Worm (Caenorhabditis elegans) whole organism, young adult: Measurements from ENCODE around the gene Y54G2A.18.
A peak's percentile ranks its signal among the peaks of the same experiment; 100 is the strongest.

ENCODE experiments used
- B0261.1 ChIP-seq: sonication (generic microtip); optimal IDR thresholded peaks from 2 replicates; lab custom pipeline; 2016; ENCODE audit warnings: mild to moderate bottlenecking, missing genetic modification characterization, moderate library complexity, missing compliant biosample characterization
- B0336.3 ChIP-seq: fragments of 200-800 bp; sonication (Bioruptor generic); IDR thresholded peaks from 2 replicates; pipeline ENCODE4 v1.3.6; 2022; ENCODE audit warnings: missing genetic modification characterization, missing compliant biosample characterization
- C06A6.2 ChIP-seq: fragments of 200-800 bp; sonication (Bioruptor generic); conservative IDR thresholded peaks from 2 replicates; pipeline ENCODE4 v1.3.6; 2022; ENCODE audit warnings: missing genetic modification characterization, missing compliant biosample characterization
- F33H1.4 ChIP-seq: fragments of 200-800 bp; sonication (Bioruptor generic); IDR thresholded peaks from 2 replicates; pipeline ENCODE4 v1.3.6; 2022; ENCODE audit warnings: missing genetic modification reagents, missing genetic modification characterization, missing compliant biosample characterization
- F55B11.4 ChIP-seq: sonication (generic microtip); optimal IDR thresholded peaks from 2 replicates; lab custom pipeline; 2016; ENCODE audit warnings: missing compliant biosample characterization, missing genetic modification characterization, borderline replicate concordance; ENCODE audit not compliant: insufficient read depth
- F57A8.1 ChIP-seq: fragments of 200-800 bp; sonication (Bioruptor generic); optimal IDR thresholded peaks from 2 replicates; lab custom pipeline; 2018; ENCODE audit warnings: mild to moderate bottlenecking, missing genetic modification characterization, moderate library complexity, missing compliant biosample characterization
- Y53G8AR.9 ChIP-seq: fragments of 200-800 bp; sonication (Bioruptor generic); conservative IDR thresholded peaks from 2 replicates; pipeline ENCODE4 v1.3.6; 2022; ENCODE audit warnings: missing genetic modification reagents, missing genetic modification characterization, missing compliant biosample characterization
- Y56A3A.18 ChIP-seq: fragments of 200-800 bp; sonication (Bioruptor generic); IDR thresholded peaks from 2 replicates; pipeline ENCODE4 v1.3.6; 2022; ENCODE audit warnings: missing genetic modification reagents, missing genetic modification characterization, missing compliant biosample characterization
- aptf-2 ChIP-seq: fragments of 200-800 bp; sonication (Bioruptor generic); conservative IDR thresholded peaks from 2 replicates; pipeline ENCODE4 v1.3.6; 2022; ENCODE audit warnings: missing genetic modification reagents, missing genetic modification characterization, missing compliant biosample characterization
- aptf-3 ChIP-seq: fragments of 200-800 bp; sonication (Bioruptor generic); IDR thresholded peaks from 2 replicates; pipeline ENCODE4 v1.3.6; 2022; ENCODE audit warnings: missing genetic modification characterization, missing compliant biosample characterization
- atf-7 ChIP-seq: sonication (generic microtip); optimal IDR thresholded peaks from 2 replicates; lab custom pipeline; 2017; ENCODE audit warnings: mild to moderate bottlenecking, missing genetic modification characterization, missing compliant biosample characterization
- athp-1 ChIP-seq: sonication (generic microtip); optimal IDR thresholded peaks from 2 replicates; lab custom pipeline; 2017; ENCODE audit warnings: mild to moderate bottlenecking, missing genetic modification characterization, missing compliant biosample characterization
- attf-3 ChIP-seq: fragments of 200-800 bp; sonication (Bioruptor generic); conservative IDR thresholded peaks from 2 replicates; pipeline ENCODE4 v1.3.6; 2022; ENCODE audit warnings: missing genetic modification reagents, missing genetic modification characterization, missing compliant biosample characterization
- attf-6 ChIP-seq: fragments of 200-800 bp; sonication (Bioruptor generic); IDR thresholded peaks from 2 replicates; pipeline ENCODE4 v1.3.6; 2022; ENCODE audit warnings: missing genetic modification reagents, missing genetic modification characterization, missing compliant biosample characterization
- ccch-3 ChIP-seq: fragments of 200-800 bp; sonication (Bioruptor generic); optimal IDR thresholded peaks from 2 replicates; lab custom pipeline; 2018; ENCODE audit warnings: mild to moderate bottlenecking, missing genetic modification characterization, missing compliant biosample characterization
- ceh-100 ChIP-seq: fragments of 200-800 bp; sonication (Bioruptor generic); IDR thresholded peaks from 2 replicates; pipeline ENCODE4 v1.3.6; 2022; ENCODE audit warnings: missing genetic modification reagents, missing genetic modification characterization, missing compliant biosample characterization
- ceh-40 ChIP-seq: fragments of 200-800 bp; sonication (Bioruptor generic); IDR thresholded peaks from 2 replicates; pipeline ENCODE4 v1.3.6; 2022; ENCODE audit warnings: missing genetic modification characterization, missing compliant biosample characterization
- ceh-79 ChIP-seq: sonication (generic microtip); optimal IDR thresholded peaks from 2 replicates; lab custom pipeline; 2017; ENCODE audit warnings: mild to moderate bottlenecking, missing genetic modification characterization, missing compliant biosample characterization
- ceh-91 ChIP-seq: fragments of 200-800 bp; sonication (Bioruptor generic); IDR thresholded peaks from 2 replicates; pipeline ENCODE4 v1.3.6; 2022; ENCODE audit warnings: missing genetic modification reagents, missing genetic modification characterization, missing compliant biosample characterization
- chd-7 ChIP-seq: sonication (generic microtip); optimal IDR thresholded peaks from 2 replicates; lab custom pipeline; 2016; ENCODE audit warnings: mild to moderate bottlenecking, missing genetic modification characterization, moderate library complexity, missing compliant biosample characterization
- dox-1 ChIP-seq: fragments of 200-800 bp; sonication (Bioruptor generic); IDR thresholded peaks from 2 replicates; pipeline ENCODE4 v1.3.6; 2022; ENCODE audit warnings: missing genetic modification reagents, missing genetic modification characterization, missing compliant biosample characterization
- egl-18 ChIP-seq: fragments of 200-800 bp; sonication (Bioruptor generic); IDR thresholded peaks from 2 replicates; pipeline ENCODE4 v1.3.6; 2022; ENCODE audit warnings: missing genetic modification reagents, missing genetic modification characterization, missing compliant biosample characterization
- egrh-3 ChIP-seq: fragments of 200-800 bp; sonication (Bioruptor generic); IDR thresholded peaks from 2 replicates; pipeline ENCODE4 v1.3.6; 2022; ENCODE audit warnings: missing genetic modification reagents, missing genetic modification characterization, missing compliant biosample characterization
- ets-4 ChIP-seq: fragments of 200-800 bp; sonication (Bioruptor generic); optimal IDR thresholded peaks from 2 replicates; lab custom pipeline; 2018; ENCODE audit warnings: mild to moderate bottlenecking, missing genetic modification characterization, missing compliant biosample characterization
- gei-17 ChIP-seq: fragments of 200-800 bp; sonication (Bioruptor generic); optimal IDR thresholded peaks from 2 replicates; lab custom pipeline; 2018; ENCODE audit warnings: mild to moderate bottlenecking, missing genetic modification characterization, missing compliant biosample characterization
- hlh-12 ChIP-seq: sonication (generic microtip); optimal IDR thresholded peaks from 2 replicates; lab custom pipeline; 2016; ENCODE audit warnings: missing genetic modification characterization, missing compliant biosample characterization
- hsf-1 ChIP-seq: fragments of 200-800 bp; sonication (Bioruptor generic); IDR thresholded peaks from 2 replicates; pipeline ENCODE4 v1.3.6; 2022; ENCODE audit warnings: missing genetic modification reagents, missing genetic modification characterization, missing compliant biosample characterization
- let-526 ChIP-seq: fragments of 200-800 bp; sonication (Bioruptor generic); IDR thresholded peaks from 2 replicates; pipeline ENCODE4 v1.3.6; 2022; ENCODE audit warnings: missing genetic modification reagents, missing genetic modification characterization, missing compliant biosample characterization
- lin-35 ChIP-seq, 3 experiments: fragments of 150-350 bp in 2 of 3; sonication (generic microtip) in 1 of 3; optimal IDR thresholded peaks; 2 replicates each; lab custom pipeline; 2014 to 2018; ENCODE audit warnings: missing biosample characterization in 3 of 3, missing genetic modification characterization in 3 of 3, missing genetic modification reagents in 3 of 3
- lin-40 ChIP-seq: sonication (generic microtip); optimal IDR thresholded peaks from 2 replicates; lab custom pipeline; 2016; ENCODE audit warnings: missing genetic modification characterization, mild to moderate bottlenecking, missing compliant biosample characterization, missing genotype, missing genetic modification reagents
- madf-3 ChIP-seq: fragments of 200-800 bp; sonication (Bioruptor generic); IDR thresholded peaks from 2 replicates; pipeline ENCODE4 v1.3.6; 2022; ENCODE audit warnings: missing genetic modification reagents, missing genetic modification characterization, missing compliant biosample characterization
- madf-6 ChIP-seq: fragments of 200-800 bp; sonication (Bioruptor generic); IDR thresholded peaks from 2 replicates; pipeline ENCODE4 v1.3.6; 2022; ENCODE audit warnings: missing genetic modification reagents, missing genetic modification characterization, missing compliant biosample characterization
- mcd-1 ChIP-seq: fragments of 200-800 bp; sonication (Bioruptor generic); IDR thresholded peaks from 2 replicates; pipeline ENCODE4 v1.3.6; 2022; ENCODE audit warnings: missing genetic modification reagents, missing genetic modification characterization, missing compliant biosample characterization
- mxl-1 ChIP-seq: sonication (generic microtip); optimal IDR thresholded peaks from 2 replicates; lab custom pipeline; 2016; ENCODE audit warnings: missing genetic modification characterization, missing compliant biosample characterization
- nhr-179 ChIP-seq: sonication (generic microtip); optimal IDR thresholded peaks from 2 replicates; lab custom pipeline; 2016; ENCODE audit warnings: mild to moderate bottlenecking, missing genetic modification characterization, missing compliant biosample characterization
- nhr-27 ChIP-seq: fragments of 200-800 bp; sonication (Bioruptor generic); optimal IDR thresholded peaks from 2 replicates; lab custom pipeline; 2018; ENCODE audit warnings: mild to moderate bottlenecking, missing genetic modification characterization, moderate library complexity, missing compliant biosample characterization
- nhr-80 ChIP-seq: sonication (generic microtip); optimal IDR thresholded peaks from 2 replicates; lab custom pipeline; 2016; ENCODE audit warnings: missing genetic modification characterization, missing compliant biosample characterization
- rcor-1 ChIP-seq: fragments of 200-800 bp; sonication (Bioruptor generic); IDR thresholded peaks from 2 replicates; pipeline ENCODE4 v1.3.6; 2022; ENCODE audit warnings: missing genetic modification reagents, missing genetic modification characterization, missing compliant biosample characterization
- repo-1 ChIP-seq: sonication (generic microtip); optimal IDR thresholded peaks from 2 replicates; lab custom pipeline; 2017; ENCODE audit warnings: mild to moderate bottlenecking, missing genetic modification characterization, missing compliant biosample characterization
- rpc-1 ChIP-seq, 2 experiments: fragments of 150-350 bp in 1 of 2; sonication (generic microtip) in 1 of 2; optimal IDR thresholded peaks; 2 replicates each; lab custom pipeline; 2014 to 2018; ENCODE audit warnings: missing biosample characterization in 1 of 2, missing genetic modification characterization in 1 of 2, missing genetic modification reagents in 1 of 2, missing genotype in 1 of 2
- sea-2 ChIP-seq: fragments of 200-800 bp; sonication (Bioruptor generic); IDR thresholded peaks from 2 replicates; pipeline ENCODE4 v1.3.6; 2022; ENCODE audit warnings: missing genetic modification characterization, missing compliant biosample characterization
- sptf-2 ChIP-seq: fragments of 200-800 bp; sonication (Bioruptor generic); optimal IDR thresholded peaks from 2 replicates; lab custom pipeline; 2018; ENCODE audit warnings: mild to moderate bottlenecking, missing genetic modification characterization, missing compliant biosample characterization
- tbp1 ChIP-seq: fragments of 200-800 bp; sonication (Bioruptor generic); optimal IDR thresholded peaks from 2 replicates; lab custom pipeline; 2018; ENCODE audit warnings: mild to moderate bottlenecking, missing genetic modification characterization, missing compliant biosample characterization
- tlf-1 ChIP-seq: fragments of 200-800 bp; sonication (Bioruptor generic); optimal IDR thresholded peaks from 2 replicates; lab custom pipeline; 2018; ENCODE audit warnings: mild to moderate bottlenecking, missing genetic modification characterization, missing compliant biosample characterization
- unc-130 ChIP-seq: sonication (generic microtip); optimal IDR thresholded peaks from 2 replicates; lab custom pipeline; 2016; ENCODE audit warnings: missing genetic modification reagents, missing genetic modification characterization, missing compliant biosample characterization
- zfh-2 ChIP-seq: fragments of 200-800 bp; sonication (Bioruptor generic); conservative IDR thresholded peaks from 2 replicates; pipeline ENCODE4 v1.3.6; 2022; ENCODE audit warnings: missing genetic modification reagents, missing genetic modification characterization, missing compliant biosample characterization
- zim-3 ChIP-seq: sonication (generic microtip); optimal IDR thresholded peaks from 2 replicates; lab custom pipeline; 2017; ENCODE audit warnings: mild to moderate bottlenecking, missing genetic modification characterization, moderate library complexity, missing compliant biosample characterization
- ztf-18 ChIP-seq: sonication (generic microtip); optimal IDR thresholded peaks from 2 replicates; lab custom pipeline; 2016; ENCODE audit warnings: missing genotype, mild to moderate bottlenecking, missing genetic modification characterization, missing compliant biosample characterization
- ztf-28 ChIP-seq: fragments of 200-800 bp; sonication (Bioruptor generic); IDR thresholded peaks from 2 replicates; pipeline ENCODE4 v1.3.6; 2022; ENCODE audit warnings: missing genetic modification reagents, missing genetic modification characterization, missing compliant biosample characterization
- ztf-6 ChIP-seq: fragments of 200-800 bp; sonication (Bioruptor generic); IDR thresholded peaks from 2 replicates; pipeline ENCODE4 v1.3.6; 2022; ENCODE audit warnings: missing genetic modification reagents, missing genetic modification characterization, missing compliant biosample characterization

The Y54G2A.18 gene

DNA sequence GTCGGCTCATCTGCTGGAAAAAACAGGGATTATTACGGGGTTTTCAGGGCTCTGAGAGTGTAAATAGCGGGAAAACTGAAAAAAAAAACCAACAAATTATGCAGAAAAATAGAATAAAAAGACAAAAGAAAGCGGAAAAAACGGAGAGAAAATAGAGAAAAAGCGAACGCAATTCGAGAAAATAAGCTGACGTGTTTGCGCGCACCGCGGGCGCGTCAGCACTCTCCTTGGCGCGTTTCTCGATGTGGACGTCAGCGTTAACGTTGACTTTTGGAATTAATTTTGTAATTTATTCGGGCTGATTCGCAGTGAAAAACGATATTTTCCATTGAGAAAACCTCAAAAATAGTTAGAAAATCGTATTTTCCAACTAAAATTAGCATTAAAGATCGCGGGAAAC is 36.1 kb upstream of the Y54G2A.18 start, which contains the start of gene manf-1:
Gene manf-1, minus strand, starts transcription at position 13 of the 400 bp plus-strand sequence.
- TF ChIP-seq rcor-1 (GFP tag; lab: Robert Waterston, UW) (0 out of 2 replicates have a peak, but pooled peaks have one; percentile 36), lin-35 (GFP tag; optimal IDR thresholded peaks at IDR 0.05; lab: Kevin White, UChicago) (peak in 1 of 3 experiments; percentile 71), ceh-91 (GFP tag; lab: Robert Waterston, UW) (no peak), ccch-3 (GFP tag; lab: Kevin White, UChicago) (no peak), atf-7 (tag; lab: Kevin White, UChicago) (no peak), chd-7 (tag; lab: Kevin White, UChicago) (no peak), ceh-100 (GFP tag; lab: Robert Waterston, UW) (peak; percentile 49; the same call in 1 of the 2 replicates), repo-1 (tag; lab: Kevin White, UChicago) (no peak), aptf-3 (GFP tag; lab: Robert Waterston, UW) (no peak), nhr-80 (tag; lab: Kevin White, UChicago) (peak; percentile 32), attf-3 (GFP tag; lab: Robert Waterston, UW) (peak; percentile 43), tlf-1 (GFP tag; lab: Kevin White, UChicago) (no peak), zfh-2 (GFP tag; lab: Robert Waterston, UW) (no peak; the same call in 1 of the 2 replicates), gei-17 (GFP tag; lab: Kevin White, UChicago) (no peak), madf-6 (GFP tag; lab: Robert Waterston, UW) (peak; percentile 67; the same call in 1 of the 2 replicates), athp-1 (tag; lab: Kevin White, UChicago) (no peak), Y53G8AR.9 (peak; percentile 70; the same call in 1 of the 2 replicates), rpc-1 (optimal IDR thresholded peaks at IDR 0.05; lab: Kevin White, UChicago) (no peak), rpc-1 (tag; optimal IDR thresholded peaks at IDR 0.05; lab: Kevin White, UChicago) (no peak), mcd-1 (GFP tag; lab: Robert Waterston, UW) (peak; percentile 86), ceh-40 (no peak), madf-3 (GFP tag; lab: Robert Waterston, UW) (no peak), hsf-1 (no peak), attf-6 (GFP tag; lab: Robert Waterston, UW) (no peak), F55B11.4 (tag; lab: Kevin White, UChicago) (no peak), sptf-2 (no peak), egl-18 (GFP tag; lab: Robert Waterston, UW) (no peak), B0261.1 (tag; lab: Kevin White, UChicago) (no peak), hlh-12 (tag; lab: Kevin White, UChicago) (no peak), mxl-1 (tag; lab: Kevin White, UChicago) (no peak), zim-3 (tag; lab: Kevin White, UChicago) (no peak), F33H1.4 (GFP tag; lab: Robert Waterston, UW) (peak; percentile 61), ztf-6 (no peak), nhr-179 (tag; lab: Kevin White, UChicago) (no peak), unc-130 (GFP tag; lab: Kevin White, UChicago) (no peak), B0336.3 (GFP tag; lab: Robert Waterston, UW) (0 out of 2 replicates have a peak, but pooled peaks have one; percentile 47), F57A8.1 (GFP tag; lab: Kevin White, UChicago) (no peak), tbp1 (GFP tag; lab: Kevin White, UChicago) (peak; percentile 32), egrh-3 (no peak), lin-40 (tag; lab: Kevin White, UChicago) (peak; percentile 75), dox-1 (GFP tag; lab: Robert Waterston, UW) (peak; percentile 64; the same call in 1 of the 2 replicates), ztf-28 (GFP tag; lab: Robert Waterston, UW) (no peak), Y56A3A.18 (GFP tag; lab: Robert Waterston, UW) (no peak), ceh-79 (tag; lab: Kevin White, UChicago) (no peak), aptf-2 (GFP tag; lab: Robert Waterston, UW) (no peak), nhr-27 (no peak), ets-4 (GFP tag; lab: Kevin White, UChicago) (no peak), ztf-18 (peak; percentile 94), let-526 (GFP tag; lab: Robert Waterston, UW) (no peak), sea-2 (GFP tag; lab: Robert Waterston, UW) (no peak), C06A6.2 (GFP tag; lab: Robert Waterston, UW) (no peak)
